Fruit fly (Drosophila melanogaster): Measurements from ENCODE around the gene CadN.

DNA sequence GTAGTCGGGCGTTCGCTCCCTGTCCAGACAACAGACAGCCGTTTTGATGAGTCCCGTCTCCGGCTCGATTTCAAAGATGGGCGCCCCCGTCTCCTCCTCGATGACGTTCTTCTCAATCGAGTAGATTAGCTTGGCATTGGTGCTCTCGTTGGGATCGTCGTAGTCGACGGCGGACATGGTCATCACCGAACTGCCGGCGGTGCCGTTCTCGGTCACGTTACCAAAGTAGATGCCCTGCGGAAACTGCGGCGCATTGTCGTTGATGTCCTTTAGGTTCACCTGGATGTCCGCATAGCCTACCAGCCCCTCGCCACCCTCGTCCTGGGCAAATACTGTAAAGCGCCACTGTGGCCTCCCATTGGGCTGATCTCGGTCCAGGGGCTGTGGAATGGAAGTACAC is 25.0 kb upstream of the CadN start:
- TF ChIP-seq Sox102F (GFP tag; optimal IDR thresholded peaks at IDR 0.05) (no peak), CG34406 (GFP tag; optimal IDR thresholded peaks at IDR 0.05) (no peak), CG11902 (GFP tag; optimal IDR thresholded peaks at IDR 0.05) (no peak), CG6792 (GFP tag; optimal IDR thresholded peaks at IDR 0.05) (no peak), CG11762 (GFP tag; optimal IDR thresholded peaks at IDR 0.05; ENCODE audit: insufficient read depth) (no peak), CG10631 (GFP tag; optimal IDR thresholded peaks at IDR 0.05) (no peak), CG15336 (GFP tag; IDR thresholded peaks at IDR 0.05) (no peak)

Data from whole organism, prepupa.